Fruit fly (Drosophila melanogaster) whole organism, wandering third instar larva: ENCODE measurements around the gene Rab30.

Source experiments
- CG32264 ChIP-seq: fragments of 200-800 bp; sonication (Bioruptor generic); optimal IDR thresholded peaks from 2 replicates; lab custom pipeline; 2016; ENCODE audit warnings: missing biosample characterization, missing genetic modification characterization
- CrebA ChIP-seq: fragments of 200-800 bp; sonication (Bioruptor generic); optimal IDR thresholded peaks from 2 replicates; lab custom pipeline; 2016; ENCODE audit warnings: missing biosample characterization, mild to moderate bottlenecking, missing genetic modification characterization, borderline replicate concordance
- Dfd ChIP-seq: fragments of >200 bp; optimal IDR thresholded peaks from 2 replicates; lab custom pipeline; 2017; ENCODE audit warnings: missing biosample characterization, missing genetic modification characterization
- Dif ChIP-seq: fragments of 200-275, 200-300 bp; sonication (Bioruptor generic); optimal IDR thresholded peaks from 2 replicates; lab custom pipeline; 2018; ENCODE audit warnings: missing biosample characterization, missing genetic modification characterization; ENCODE audit not compliant: partially characterized antibody
- GATAd ChIP-seq: sonication (Bioruptor generic); optimal IDR thresholded peaks from 2 replicates; lab custom pipeline; 2016; ENCODE audit warnings: missing biosample characterization, missing genetic modification characterization
- HLH106 ChIP-seq: fragments of 200-800 bp; optimal IDR thresholded peaks from 3 replicates; lab custom pipeline; 2019; ENCODE audit warnings: missing biosample characterization, mild to moderate bottlenecking, missing genetic modification characterization, moderate library complexity
- Hnf4 ChIP-seq: fragments of 200-800 bp; sonication (Bioruptor generic); optimal IDR thresholded peaks from 2 replicates; lab custom pipeline; 2016; ENCODE audit warnings: missing biosample characterization, mild to moderate bottlenecking, missing genetic modification characterization
- Hr78 ChIP-seq: fragments of >200 bp; optimal IDR thresholded peaks from 2 replicates; lab custom pipeline; 2017; ENCODE audit warnings: missing biosample characterization, missing genetic modification characterization
- Hr83 ChIP-seq: fragments of 200-300 bp; sonication (Bioruptor generic); optimal IDR thresholded peaks from 2 replicates; lab custom pipeline; 2016; ENCODE audit warnings: missing biosample characterization, mild to moderate bottlenecking, missing genetic modification characterization, moderate library complexity; ENCODE audit not compliant: poor library complexity, severe bottlenecking
- Jra ChIP-seq: sonication (Bioruptor generic); optimal IDR thresholded peaks from 2 replicates; lab custom pipeline; 2016; ENCODE audit warnings: missing biosample characterization, missing genetic modification characterization
- Mio ChIP-seq: sonication (Bioruptor generic); optimal IDR thresholded peaks from 2 replicates; lab custom pipeline; 2016; ENCODE audit warnings: missing biosample characterization, missing genetic modification characterization
- Myc ChIP-seq: fragments of >200 bp; optimal IDR thresholded peaks from 2 replicates; lab custom pipeline; 2017
- N ChIP-seq: fragments of >200 bp; optimal IDR thresholded peaks from 2 replicates; lab custom pipeline; 2018; ENCODE audit warnings: missing biosample characterization, missing external identifiers, missing genetic modification characterization
- OdsH ChIP-seq: fragments of 200-800 bp; sonication (Bioruptor generic); optimal IDR thresholded peaks from 2 replicates; lab custom pipeline; 2016; ENCODE audit warnings: missing biosample characterization, mild to moderate bottlenecking, missing genetic modification characterization
- Rel ChIP-seq, 2 experiments: fragments of 200-800 bp; sonication (Bioruptor generic) in 1 of 2; optimal IDR thresholded peaks; 2 replicates in 1 of 2; 3 replicates in 1 of 2; lab custom pipeline; 2016 to 2019; ENCODE audit warnings: mild to moderate bottlenecking in 2 of 2, missing biosample characterization in 2 of 2, missing genetic modification characterization in 2 of 2, moderate library complexity in 1 of 2
- Sp1 ChIP-seq: fragments of 200-800 bp; sonication (Bioruptor generic); optimal IDR thresholded peaks from 3 replicates; lab custom pipeline; 2019; ENCODE audit warnings: missing biosample characterization, mild to moderate bottlenecking, missing genetic modification characterization, moderate library complexity
- Vsx2 ChIP-seq: fragments of 200-300, 225-300 bp; sonication (Bioruptor generic); optimal IDR thresholded peaks from 2 replicates; lab custom pipeline; 2018; ENCODE audit warnings: missing biosample characterization, missing genetic modification characterization; ENCODE audit not compliant: partially characterized antibody
- br ChIP-seq: fragments of 200-800 bp; sonication (Bioruptor generic); optimal IDR thresholded peaks from 2 replicates; lab custom pipeline; 2016; ENCODE audit warnings: missing biosample characterization, missing genetic modification characterization
- brk ChIP-seq: fragments of 200-800 bp; sonication (Bioruptor generic); optimal IDR thresholded peaks from 2 replicates; lab custom pipeline; 2016; ENCODE audit warnings: missing biosample characterization, mild to moderate bottlenecking, missing genetic modification characterization
- dl ChIP-seq, 2 experiments: fragments of 175-275, 200-275 bp in 1 of 2; fragments of 200-275 bp in 1 of 2; sonication (Bioruptor generic); optimal IDR thresholded peaks; lab custom pipeline; 2018; ENCODE audit warnings: mild to moderate bottlenecking in 2 of 2, missing biosample characterization in 2 of 2, missing genetic modification characterization in 2 of 2, moderate library complexity in 2 of 2; ENCODE audit not compliant: partially characterized antibody in 2 of 2, insufficient read depth in 1 of 2
- ey ChIP-seq: fragments of 200-800 bp; sonication (Bioruptor generic); optimal IDR thresholded peaks from 2 replicates; lab custom pipeline; 2016; ENCODE audit warnings: missing biosample characterization, missing genetic modification characterization
- foxo ChIP-seq, 2 experiments: fragments of 200-800 bp; sonication (Bioruptor generic); optimal IDR thresholded peaks; 2 replicates in 1 of 2; 3 replicates in 1 of 2; lab custom pipeline; 2016 to 2017; ENCODE audit warnings: missing biosample characterization in 2 of 2, missing genetic modification characterization in 2 of 2
- fru ChIP-seq: fragments of 200-800 bp; sonication (Bioruptor generic); optimal IDR thresholded peaks from 3 replicates; lab custom pipeline; 2016; ENCODE audit warnings: missing biosample characterization, mild to moderate bottlenecking, missing genetic modification characterization
- h ChIP-seq: fragments of 200-800 bp; sonication (Bioruptor generic); optimal IDR thresholded peaks from 3 replicates; lab custom pipeline; 2016; ENCODE audit warnings: missing biosample characterization, mild to moderate bottlenecking, missing genetic modification characterization
- lola ChIP-seq: fragments of >200 bp; optimal IDR thresholded peaks from 2 replicates; lab custom pipeline; 2017; ENCODE audit warnings: missing biosample characterization, missing genetic modification characterization
- pan ChIP-seq: fragments of >200 bp; optimal IDR thresholded peaks from 2 replicates; lab custom pipeline; 2017
- psq ChIP-seq: fragments of 200-800 bp; sonication (Bioruptor generic); optimal IDR thresholded peaks from 3 replicates; lab custom pipeline; 2017; ENCODE audit warnings: missing biosample characterization, mild to moderate bottlenecking, missing genetic modification characterization, moderate library complexity
- rgr ChIP-seq: fragments of 200-800 bp; sonication (Bioruptor generic); optimal IDR thresholded peaks from 3 replicates; lab custom pipeline; 2016; ENCODE audit warnings: missing biosample characterization, mild to moderate bottlenecking, missing genetic modification characterization
- sage ChIP-seq: fragments of 200-800 bp; sonication (Bioruptor generic); optimal IDR thresholded peaks from 2 replicates; lab custom pipeline; 2016; ENCODE audit warnings: missing biosample characterization, mild to moderate bottlenecking, missing genetic modification characterization
- sv ChIP-seq: fragments of 200-800 bp; sonication (Bioruptor generic); optimal IDR thresholded peaks from 3 replicates; lab custom pipeline; 2016; ENCODE audit warnings: missing biosample characterization, missing genetic modification characterization
- tai ChIP-seq: sonication (Bioruptor generic); optimal IDR thresholded peaks from 2 replicates; lab custom pipeline; 2016; ENCODE audit warnings: missing biosample characterization, missing genetic modification characterization
- usp ChIP-seq: fragments of >200 bp; optimal IDR thresholded peaks from 2 replicates; lab custom pipeline; 2017; ENCODE audit warnings: missing biosample characterization, missing genetic modification characterization
- woc ChIP-seq: sonication (Bioruptor generic); optimal IDR thresholded peaks from 2 replicates; lab custom pipeline; 2016; ENCODE audit warnings: missing biosample characterization, mild to moderate bottlenecking, missing genetic modification characterization

Gene Rab30

dm6 chr2L:7042150-7042811, 9.9 kb upstream of the Rab30 start (continued):
- no peak for TF ChIP-seq N (GFP tag; lab: Kevin White, UChicago)

dm6 chr2L:7039342-7039684, 6.9 kb upstream of the Rab30 start:
- TF ChIP-seq Sp1 (peak; percentile 85), woc (peak; percentile 20), Jra (GFP tag; lab: Kevin White, UChicago) (peak; percentile 65), rgr (GFP tag; lab: Kevin White, UChicago) (peak; percentile 76), CG32264 (GFP tag; lab: Kevin White, UChicago) (peak; percentile 16), br (GFP tag; lab: Kevin White, UChicago) (peak; percentile 86), brk (GFP tag; lab: Kevin White, UChicago) (peak; percentile 62), fru (GFP tag; lab: Kevin White, UChicago) (peak; percentile 84), Dfd (GFP tag; lab: Kevin White, UChicago) (no peak), Hnf4 (GFP tag; lab: Kevin White, UChicago) (peak; percentile 86), tai (GFP tag; lab: Kevin White, UChicago) (peak; percentile 68), sage (GFP tag; lab: Kevin White, UChicago) (peak; percentile 33), CrebA (GFP tag; lab: Kevin White, UChicago) (no peak), OdsH (GFP tag; lab: Kevin White, UChicago) (peak; percentile 82), ey (peak; percentile 88), Mio (GFP tag; lab: Kevin White, UChicago) (no peak), HLH106 (tag; lab: Kevin White, UChicago) (peak; percentile 66), Vsx2 (GFP tag; lab: Kevin White, UChicago) (no peak), N (GFP tag; lab: Kevin White, UChicago) (no peak), GATAd (GFP tag; lab: Kevin White, UChicago) (no peak), foxo (GFP tag; optimal IDR thresholded peaks at IDR 0.05; lab: Kevin White, UChicago) (peak in 1 of 2 experiments; percentile 83), psq (peak; percentile 65), h (peak; percentile 75)

dm6 chr2L:7038404-7039341, 6.3 kb upstream of the Rab30 start:
- TF ChIP-seq Dfd (GFP tag; lab: Kevin White, UChicago), result no peak
- no peak for TF ChIP-seq Rel (GFP tag; optimal IDR thresholded peaks at IDR 0.05; lab: Kevin White, UChicago)
- TF ChIP-seq Rel (tag; optimal IDR thresholded peaks at IDR 0.05; lab: Kevin White, UChicago), result peak; percentile 98
- no peak for TF ChIP-seq lola (GFP tag; lab: Kevin White, UChicago)
- no peak for TF ChIP-seq dl (GFP tag; optimal IDR thresholded peaks at IDR 0.05; lab: Kevin White, UChicago; ENCODE audit: insufficient read depth in 1 of 2, partially characterized antibody in 2 of 2)
- no peak for TF ChIP-seq Hr83 (GFP tag; lab: Kevin White, UChicago)
- TF ChIP-seq rgr (GFP tag; lab: Kevin White, UChicago), result no peak
- no peak for TF ChIP-seq Mio (GFP tag; lab: Kevin White, UChicago)

dm6 chr2L:7037773-7038327, 5.4 kb upstream of the Rab30 start, which contains the start of gene milt:
Gene milt, plus strand, starts transcription at chr2L:7037823.
- TF ChIP-seq GATAd (GFP tag; lab: Kevin White, UChicago) (no peak), tai (GFP tag; lab: Kevin White, UChicago) (peak; percentile 30), brk (GFP tag; lab: Kevin White, UChicago) (no peak), CG32264 (GFP tag; lab: Kevin White, UChicago) (no peak), Hr78 (GFP tag; lab: Kevin White, UChicago) (no peak), N (GFP tag; lab: Kevin White, UChicago) (peak; percentile 29), Dfd (GFP tag; lab: Kevin White, UChicago) (no peak), pan (lab: Kevin White, UChicago) (no peak), sv (GFP tag; lab: Kevin White, UChicago) (no peak), Myc (lab: Kevin White, UChicago) (peak; percentile 42), dl (GFP tag; optimal IDR thresholded peaks at IDR 0.05; lab: Kevin White, UChicago; ENCODE audit: insufficient read depth in 1 of 2, partially characterized antibody in 2 of 2) (no peak), ey (no peak), usp (GFP tag; lab: Kevin White, UChicago) (no peak), woc (no peak), Mio (GFP tag; lab: Kevin White, UChicago) (no peak), rgr (GFP tag; lab: Kevin White, UChicago) (peak; percentile 22), sage (GFP tag; lab: Kevin White, UChicago) (no peak), Hr83 (GFP tag; lab: Kevin White, UChicago) (no peak), h (peak; percentile 16), foxo (GFP tag; optimal IDR thresholded peaks at IDR 0.05; lab: Kevin White, UChicago) (peak in 1 of 2 experiments; percentile 7), HLH106 (tag; lab: Kevin White, UChicago) (no peak), Dif (GFP tag; lab: Kevin White, UChicago) (no peak), Rel (GFP tag; optimal IDR thresholded peaks at IDR 0.05; lab: Kevin White, UChicago) (no peak), Rel (tag; optimal IDR thresholded peaks at IDR 0.05; lab: Kevin White, UChicago) (peak; percentile 30), OdsH (GFP tag; lab: Kevin White, UChicago) (no peak)
